Fruit fly (Drosophila melanogaster): ENCODE measurements around the gene CG8281.

CG8281 gene

DNA sequence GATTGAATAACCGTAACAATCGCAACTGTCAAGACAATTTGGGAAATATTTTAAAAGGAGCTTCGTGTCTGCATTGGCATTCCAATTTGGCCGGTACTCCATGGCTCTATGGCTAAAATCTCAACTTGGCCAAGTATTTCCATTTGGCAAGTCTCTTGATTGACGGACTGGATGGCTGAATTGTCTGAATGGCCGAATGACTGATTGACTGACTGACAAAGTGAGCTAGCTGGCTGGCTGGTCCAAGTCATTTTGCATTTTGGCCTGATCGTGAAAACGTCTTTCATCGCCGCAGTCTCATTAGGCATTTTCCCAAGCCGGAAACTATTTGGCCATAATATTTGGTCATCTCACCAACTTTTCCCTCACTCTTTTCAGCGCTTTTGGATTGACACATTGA is 37.8 kb upstream of the CG8281 start:
- TF ChIP-seq CG15710 (tag; optimal IDR thresholded peaks at IDR 0.05) (no peak), Snoo (tag; optimal IDR thresholded peaks at IDR 0.05) (no peak), rn (GFP tag; IDR thresholded peaks at IDR 0.05) (no peak), CG4496 (GFP tag; IDR thresholded peaks at IDR 0.05) (no peak), CG10348 (GFP tag; IDR thresholded peaks at IDR 0.05) (no peak), CG9948 (tag; optimal IDR thresholded peaks at IDR 0.05) (no peak), Pif1B (GFP tag; optimal IDR thresholded peaks at IDR 0.05) (no peak), CG14655 (GFP tag; optimal IDR thresholded peaks at IDR 0.05) (no peak), CG17806 (tag; optimal IDR thresholded peaks at IDR 0.05) (no peak), D1 (tag; optimal IDR thresholded peaks at IDR 0.05) (no peak)

- no peak for TF ChIP-seq EcR (GFP tag; optimal IDR thresholded peaks at IDR 0.05)
- TF ChIP-seq CG13204 (GFP tag; optimal IDR thresholded peaks at IDR 0.05), result peak; percentile 10
- TF ChIP-seq CG34367 (tag; optimal IDR thresholded peaks at IDR 0.05), result peak; percentile 18
- TF ChIP-seq CG32121 (GFP tag; IDR thresholded peaks at IDR 0.05), result 0 out of 2 replicates have a peak, but pooled peaks have one; percentile 21
- peak; percentile 56 for TF ChIP-seq Snoo (tag; optimal IDR thresholded peaks at IDR 0.05)
- TF ChIP-seq Pif1B (GFP tag; optimal IDR thresholded peaks at IDR 0.05), result peak; percentile 15
- TF ChIP-seq rn (GFP tag; IDR thresholded peaks at IDR 0.05), result no peak
- TF ChIP-seq Pif1A (GFP tag; optimal IDR thresholded peaks at IDR 0.05), result peak; percentile 44
- TF ChIP-seq CG4496 (GFP tag; IDR thresholded peaks at IDR 0.05), result no peak
- peak; percentile 65 for TF ChIP-seq CG15710 (tag; optimal IDR thresholded peaks at IDR 0.05)
- TF ChIP-seq CG9948 (tag; optimal IDR thresholded peaks at IDR 0.05), result peak; percentile 53
- peak; percentile 40 for TF ChIP-seq CG8301 (tag; optimal IDR thresholded peaks at IDR 0.05)
- TF ChIP-seq CG12605 (GFP tag; IDR thresholded peaks at IDR 0.05), result peak; percentile 9; the same call in 1 of the 2 replicates
- TF ChIP-seq CG10348 (GFP tag; IDR thresholded peaks at IDR 0.05), result no peak
- TF ChIP-seq fd96Ca (GFP tag; IDR thresholded peaks at IDR 0.05), result no peak
- TF ChIP-seq D1 (tag; optimal IDR thresholded peaks at IDR 0.05), result no peak
- TF ChIP-seq CG14655 (GFP tag; optimal IDR thresholded peaks at IDR 0.05), result peak; percentile 54
- TF ChIP-seq CG17806 (tag; optimal IDR thresholded peaks at IDR 0.05), result peak; percentile 32
- peak; percentile 74 for TF ChIP-seq CG8159 (tag; optimal IDR thresholded peaks at IDR 0.05)
- no peak; the same call in 1 of the 2 replicates for TF ChIP-seq Ets98B (GFP tag; IDR thresholded peaks at IDR 0.05)
- TF ChIP-seq gl (tag; optimal IDR thresholded peaks at IDR 0.05), result no peak
Measured at dm6 chr3L:7875606-7876366, 36.5 kb upstream of the CG8281 start.

DNA sequence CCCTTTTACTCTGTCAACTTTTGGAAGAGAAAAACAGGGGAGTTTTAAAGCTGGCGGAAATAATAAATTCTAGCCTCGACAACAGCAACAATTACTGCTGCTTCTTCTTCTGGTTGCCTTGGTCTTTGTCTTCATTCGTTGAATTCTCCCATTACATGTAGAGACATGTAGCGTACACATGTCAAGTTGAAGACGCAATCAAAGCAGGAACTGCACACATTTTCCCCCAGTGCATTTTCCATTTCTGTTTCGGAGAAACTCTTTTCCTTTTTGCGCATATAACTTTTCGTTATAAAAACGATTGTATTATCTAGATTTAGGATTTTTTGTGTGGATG is 35.9 kb upstream of the CG8281 start:
- TF ChIP-seq CG4496 (GFP tag; IDR thresholded peaks at IDR 0.05) (no peak), Pif1A (GFP tag; optimal IDR thresholded peaks at IDR 0.05) (no peak), CG14655 (GFP tag; optimal IDR thresholded peaks at IDR 0.05) (no peak), D1 (tag; optimal IDR thresholded peaks at IDR 0.05) (no peak), CG10348 (GFP tag; IDR thresholded peaks at IDR 0.05) (no peak), Pif1B (GFP tag; optimal IDR thresholded peaks at IDR 0.05) (no peak), CG12605 (GFP tag; IDR thresholded peaks at IDR 0.05) (no peak), fd96Ca (GFP tag; IDR thresholded peaks at IDR 0.05) (no peak), CG34367 (tag; optimal IDR thresholded peaks at IDR 0.05) (no peak), CG15710 (tag; optimal IDR thresholded peaks at IDR 0.05) (no peak), CG9948 (tag; optimal IDR thresholded peaks at IDR 0.05) (no peak), CG8301 (tag; optimal IDR thresholded peaks at IDR 0.05) (no peak), CG13204 (GFP tag; optimal IDR thresholded peaks at IDR 0.05) (no peak), CG17806 (tag; optimal IDR thresholded peaks at IDR 0.05) (no peak), CG8159 (tag; optimal IDR thresholded peaks at IDR 0.05) (no peak), EcR (GFP tag; optimal IDR thresholded peaks at IDR 0.05) (no peak), rn (GFP tag; IDR thresholded peaks at IDR 0.05) (no peak), CG32121 (GFP tag; IDR thresholded peaks at IDR 0.05) (no peak)

DNA sequence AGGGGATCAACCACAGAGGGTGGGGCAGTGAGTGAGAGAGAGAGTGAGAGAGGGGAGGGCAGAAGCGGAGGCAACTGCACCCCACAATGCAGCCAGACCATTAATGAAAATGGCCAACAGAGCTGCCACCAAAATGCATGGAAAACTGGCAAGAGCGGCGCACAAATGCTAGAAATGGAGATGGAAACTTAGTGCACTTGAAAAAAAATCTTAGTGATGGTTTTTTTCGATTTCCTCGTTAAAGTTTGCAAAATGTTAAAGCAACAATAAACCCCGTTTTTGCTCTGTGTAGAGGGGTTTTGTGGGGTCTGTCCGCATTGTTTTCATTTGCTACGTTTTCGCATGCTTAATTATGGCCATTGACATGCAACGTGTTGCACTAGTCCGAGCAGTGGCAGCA is 34.8 kb upstream of the CG8281 start:
- no peak for TF ChIP-seq rn (GFP tag; IDR thresholded peaks at IDR 0.05)
- TF ChIP-seq CG13204 (GFP tag; optimal IDR thresholded peaks at IDR 0.05), result no peak
- no peak; the same call in 1 of the 2 replicates for TF ChIP-seq CG12605 (GFP tag; IDR thresholded peaks at IDR 0.05)
- peak; percentile 55 for TF ChIP-seq Ets98B (GFP tag; IDR thresholded peaks at IDR 0.05)
- no peak for TF ChIP-seq Snoo (tag; optimal IDR thresholded peaks at IDR 0.05)
- no peak for TF ChIP-seq CG17806 (tag; optimal IDR thresholded peaks at IDR 0.05)
- no peak for TF ChIP-seq CG8159 (tag; optimal IDR thresholded peaks at IDR 0.05)
- TF ChIP-seq CG8301 (tag; optimal IDR thresholded peaks at IDR 0.05), result peak; percentile 47
- TF ChIP-seq CG14655 (GFP tag; optimal IDR thresholded peaks at IDR 0.05), result peak; percentile 61
- TF ChIP-seq CG4496 (GFP tag; IDR thresholded peaks at IDR 0.05), result peak; percentile 69; the same call in 1 of the 3 replicates
- no peak for TF ChIP-seq Pif1A (GFP tag; optimal IDR thresholded peaks at IDR 0.05)
- no peak for TF ChIP-seq EcR (GFP tag; optimal IDR thresholded peaks at IDR 0.05)
- TF ChIP-seq CG15710 (tag; optimal IDR thresholded peaks at IDR 0.05), result no peak
- no peak for TF ChIP-seq Pif1B (GFP tag; optimal IDR thresholded peaks at IDR 0.05)
- peak; percentile 9 for TF ChIP-seq CG9948 (tag; optimal IDR thresholded peaks at IDR 0.05)
- no peak for TF ChIP-seq D1 (tag; optimal IDR thresholded peaks at IDR 0.05)
- peak; percentile 53; the same call in 2 of the 3 replicates for TF ChIP-seq fd96Ca (GFP tag; IDR thresholded peaks at IDR 0.05)
- TF ChIP-seq CG34367 (tag; optimal IDR thresholded peaks at IDR 0.05), result no peak
- TF ChIP-seq CG32121 (GFP tag; IDR thresholded peaks at IDR 0.05), result peak; percentile 51; the same call in 1 of the 2 replicates
- no peak for TF ChIP-seq CG10348 (GFP tag; IDR thresholded peaks at IDR 0.05)
- no peak for TF ChIP-seq gl (tag; optimal IDR thresholded peaks at IDR 0.05)

DNA sequence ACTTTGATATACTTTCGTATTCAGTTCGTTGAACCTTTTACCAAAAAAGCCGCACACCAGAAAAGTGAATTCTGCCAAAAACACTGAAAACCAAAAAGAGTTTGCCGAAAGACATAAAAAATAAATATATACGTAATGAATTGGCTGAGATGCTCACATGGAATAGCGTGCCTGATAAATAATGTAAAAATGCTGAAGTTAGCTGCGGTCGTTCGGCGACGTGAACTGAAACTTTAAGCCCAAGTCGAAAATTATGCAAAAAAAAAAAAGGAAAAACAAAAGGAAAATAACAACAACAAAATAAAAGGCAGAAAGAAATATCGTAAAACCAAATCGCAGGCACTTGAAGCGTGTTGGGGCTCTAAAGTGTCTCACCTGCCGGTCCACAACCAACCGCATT is 32.6 kb upstream of the CG8281 start:
- TF ChIP-seq CG17806 (tag; optimal IDR thresholded peaks at IDR 0.05) (no peak), CG10348 (GFP tag; IDR thresholded peaks at IDR 0.05) (no peak), EcR (GFP tag; optimal IDR thresholded peaks at IDR 0.05) (no peak)

All from whole organism, pupa.